Worm (Caenorhabditis elegans): ENCODE results near the gene F01F1.2.

F01F1.2 gene

ce11 chrIII:5888675-5889074, 10.3 kb downstream of the F01F1.2 start, which contains the start of gene C28H8.8:
Gene C28H8.8, minus strand, starts transcription at chrIII:5888775.
- TF ChIP-seq sox-4 (tag; optimal IDR thresholded peaks at IDR 0.05) (no peak), lir-3 (tag; optimal IDR thresholded peaks at IDR 0.05; ENCODE audit: poor library complexity) (no peak), irx-1 (tag; optimal IDR thresholded peaks at IDR 0.05) (no peak)

- TF ChIP-seq grh-1 (GFP tag; IDR thresholded peaks at IDR 0.05) (no peak), zip-4 (GFP tag; optimal IDR thresholded peaks at IDR 0.05) (no peak), nhr-237 (tag; optimal IDR thresholded peaks at IDR 0.05) (no peak), lin-14 (GFP tag; optimal IDR thresholded peaks at IDR 0.05) (peak; percentile 32), nhr-20 (tag; optimal IDR thresholded peaks at IDR 0.05) (no peak), mdl-1 (tag; optimal IDR thresholded peaks at IDR 0.05) (peak in 1 of 2 experiments; percentile 21), nhr-77 (tag; optimal IDR thresholded peaks at IDR 0.05) (peak; percentile 41), nhr-19 (GFP tag; conservative IDR thresholded peaks at IDR 0.05) (no peak), efl-1 (optimal IDR thresholded peaks at IDR 0.05) (no peak), efl-1 (GFP tag; optimal IDR thresholded peaks at IDR 0.05 in 1 of 2) (peak in 1 of 2 experiments; percentile 39), dpl-1 (GFP tag; optimal IDR thresholded peaks at IDR 0.05) (no peak), dsc-1 (tag; optimal IDR thresholded peaks at IDR 0.05) (no peak)
These were observed 14.6 kb downstream of the F01F1.2 start for ce11 chrIII:5892909-5893308.

- no peak for TF ChIP-seq nhr-76 (tag; optimal IDR thresholded peaks at IDR 0.05)
- no peak for TF ChIP-seq C16A3.4 (tag; optimal IDR thresholded peaks at IDR 0.05)
- no peak for TF ChIP-seq lir-3 (tag; optimal IDR thresholded peaks at IDR 0.05; ENCODE audit: poor library complexity)
- TF ChIP-seq grh-1 (GFP tag; IDR thresholded peaks at IDR 0.05): no peak
- TF ChIP-seq elt-2 (tag; optimal IDR thresholded peaks at IDR 0.05): no peak
These were observed 17.6 kb downstream of the F01F1.2 start, which contains the start of gene pxl-1 for ce11 chrIII:5895913-5896312. Gene pxl-1, minus strand, starts transcription at chrIII:5896013.

- peak; percentile 4 to 12 for TF ChIP-seq efl-1 (optimal IDR thresholded peaks at IDR 0.05)
- peak in 1 of 2 experiments; percentile 11 for TF ChIP-seq efl-1 (GFP tag; optimal IDR thresholded peaks at IDR 0.05 in 1 of 2)
- TF ChIP-seq lsy-2 (tag; optimal IDR thresholded peaks at IDR 0.05): peak in 1 of 2 experiments; percentile 27
- peak; percentile 19 to 50 (median 22) for TF ChIP-seq dpl-1 (GFP tag; optimal IDR thresholded peaks at IDR 0.05)
- peak; percentile 60 for TF ChIP-seq lin-14 (GFP tag; optimal IDR thresholded peaks at IDR 0.05)
- TF ChIP-seq nhr-237 (tag; optimal IDR thresholded peaks at IDR 0.05): no peak
- TF ChIP-seq nhr-71 (tag; optimal IDR thresholded peaks at IDR 0.05): peak; percentile 22
- TF ChIP-seq blmp-1 (tag; optimal IDR thresholded peaks at IDR 0.05): peak; percentile 8
- TF ChIP-seq snu-23 (GFP tag; optimal IDR thresholded peaks at IDR 0.05): peak; percentile 28
- TF ChIP-seq efl-3 (GFP tag; optimal IDR thresholded peaks at IDR 0.05): no peak
These were observed 19.1 kb downstream of the F01F1.2 start for ce11 chrIII:5897468-5897867.

- TF ChIP-seq snu-23 (GFP tag; optimal IDR thresholded peaks at IDR 0.05): peak; percentile 18
- TF ChIP-seq ceh-88 (GFP tag; IDR thresholded peaks at IDR 0.05): no peak
- TF ChIP-seq nhr-84 (tag; optimal IDR thresholded peaks at IDR 0.05): no peak
- TF ChIP-seq lin-14 (GFP tag; optimal IDR thresholded peaks at IDR 0.05): peak; percentile 74
- peak in 1 of 2 experiments; percentile 7 for TF ChIP-seq lsy-2 (tag; optimal IDR thresholded peaks at IDR 0.05)
- peak in 1 of 2 experiments; percentile 2 for TF ChIP-seq efl-1 (optimal IDR thresholded peaks at IDR 0.05)
- TF ChIP-seq efl-1 (GFP tag; optimal IDR thresholded peaks at IDR 0.05 in 1 of 2): no peak
- TF ChIP-seq blmp-1 (tag; optimal IDR thresholded peaks at IDR 0.05): peak; percentile 64
- no peak for TF ChIP-seq lir-3 (tag; optimal IDR thresholded peaks at IDR 0.05; ENCODE audit: poor library complexity)
- peak; percentile 37 for TF ChIP-seq rnt-1 (tag; optimal IDR thresholded peaks at IDR 0.05)
- peak; percentile 30 for TF ChIP-seq nhr-71 (tag; optimal IDR thresholded peaks at IDR 0.05)
- TF ChIP-seq unc-130 (tag; optimal IDR thresholded peaks at IDR 0.05): peak; percentile 27
These were observed 20.3 kb downstream of the F01F1.2 start for ce11 chrIII:5898631-5899030.

- TF ChIP-seq ceh-88 (GFP tag; IDR thresholded peaks at IDR 0.05) (no peak), efl-1 (optimal IDR thresholded peaks at IDR 0.05) (no peak), efl-1 (GFP tag; optimal IDR thresholded peaks at IDR 0.05 in 1 of 2) (peak in 1 of 2 experiments; percentile 87), nhr-77 (tag; optimal IDR thresholded peaks at IDR 0.05) (no peak), pqm-1 (tag; optimal IDR thresholded peaks at IDR 0.05) (no peak)
These were observed 22.4 kb downstream of the F01F1.2 start for ce11 chrIII:5900709-5901108.
